Worm (Caenorhabditis elegans) whole organism, midembryonic: Measurements from ENCODE around the gene F16B12.4.

ENCODE experiments used
- T22C8.4 ChIP-seq: fragments of 200-800 bp; sonication (Bioruptor generic); IDR thresholded peaks from 2 replicates; pipeline ENCODE4 v1.3.6; 2022; ENCODE audit warnings: missing genetic modification characterization, missing compliant biosample characterization
- cog-1 ChIP-seq: sonication (generic microtip); optimal IDR thresholded peaks from 2 replicates; lab custom pipeline; 2016; ENCODE audit warnings: missing genetic modification characterization, missing compliant biosample characterization
- flt-1 ChIP-seq: fragments of 200-800 bp; sonication (Bioruptor generic); IDR thresholded peaks from 2 replicates; pipeline ENCODE4 v1.3.6; 2022; ENCODE audit warnings: missing genetic modification characterization, missing compliant biosample characterization
- klf-2 ChIP-seq: fragments of 200-800 bp; sonication (Bioruptor generic); conservative IDR thresholded peaks from 2 replicates; pipeline ENCODE4 v1.3.6; 2022; ENCODE audit warnings: missing genetic modification reagents, missing genetic modification characterization, missing compliant biosample characterization
- med-1 ChIP-seq: sonication (generic microtip); optimal IDR thresholded peaks from 2 replicates; lab custom pipeline; 2017; ENCODE audit warnings: missing genetic modification characterization, mild to moderate bottlenecking, missing compliant biosample characterization, antibody characterized with exemption, missing genetic modification reagents; ENCODE audit not compliant: insufficient read depth
- ref-1 ChIP-seq: fragments of 200-800 bp; sonication (Bioruptor generic); conservative IDR thresholded peaks from 2 replicates; pipeline ENCODE4 v1.3.6; 2022; ENCODE audit warnings: missing genetic modification reagents, missing genetic modification characterization, missing compliant biosample characterization
- ztf-23 ChIP-seq: fragments of 200-800 bp; sonication (Bioruptor generic); IDR thresholded peaks from 2 replicates; pipeline ENCODE4 v1.3.6; 2022; ENCODE audit warnings: missing genetic modification reagents, missing genetic modification characterization, missing compliant biosample characterization
- ztf-29 ChIP-seq: fragments of 200-800 bp; sonication (Bioruptor generic); IDR thresholded peaks from 2 replicates; pipeline ENCODE4 v1.3.6; 2022; ENCODE audit warnings: missing genetic modification reagents, missing genetic modification characterization, missing compliant biosample characterization

DNA sequence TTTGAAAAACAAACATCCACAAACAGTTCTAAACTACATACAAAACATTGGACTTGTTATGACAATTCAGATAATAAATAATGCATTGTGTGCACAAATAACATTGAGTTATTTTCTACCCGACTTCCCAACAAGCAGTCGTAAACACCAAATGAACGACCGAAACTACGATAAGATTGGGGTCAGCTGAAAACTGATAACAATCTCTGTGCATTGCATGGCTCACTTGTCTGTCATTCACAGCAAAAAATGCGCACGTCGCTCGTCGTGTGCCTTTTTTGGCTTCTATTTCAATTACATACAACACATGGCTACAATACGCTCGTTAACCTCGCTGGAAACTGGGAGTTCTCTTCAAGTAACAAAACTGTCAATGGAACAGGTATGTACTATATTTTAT, 27.5 kb downstream of the F16B12.4 start, which contains the start of gene C33G3.4:
- TF ChIP-seq klf-2 (no peak), ztf-29 (GFP tag; lab: Robert Waterston, UW) (no peak), flt-1 (no peak), ref-1 (GFP tag; lab: Robert Waterston, UW) (no peak), ztf-23 (no peak), cog-1 (tag; lab: Kevin White, UChicago) (no peak), med-1 (GFP tag; lab: Kevin White, UChicago) (no peak), T22C8.4 (GFP tag; lab: Robert Waterston, UW) (no peak)
